Worm (Caenorhabditis elegans) whole organism, early embryonic: ENCODE results near the gene dpyd-1.

Experiments
- B0310.2 ChIP-seq: sonication (generic microtip); optimal IDR thresholded peaks from 2 replicates; lab custom pipeline; 2016; ENCODE audit warnings: mild to moderate bottlenecking, missing genetic modification characterization, missing compliant biosample characterization
- F13C5.2 ChIP-seq: sonication (generic microtip); optimal IDR thresholded peaks from 2 replicates; lab custom pipeline; 2017; ENCODE audit warnings: mild to moderate bottlenecking, missing genetic modification characterization, inconsistent platforms, missing compliant biosample characterization
- aly-1 ChIP-seq: sonication (generic microtip); optimal IDR thresholded peaks from 2 replicates; lab custom pipeline; 2016; ENCODE audit warnings: missing genetic modification characterization, missing compliant biosample characterization
- ama-1 ChIP-seq: fragments of 150-350 bp; optimal IDR thresholded peaks from 2 replicates; lab custom pipeline; 2014
- ceh-13 ChIP-seq: fragments of 200-800 bp; sonication (Bioruptor generic); optimal IDR thresholded peaks from 2 replicates; lab custom pipeline; 2018; ENCODE audit warnings: mild to moderate bottlenecking, missing genetic modification characterization, missing compliant biosample characterization
- ceh-36 ChIP-seq: sonication (generic microtip); optimal IDR thresholded peaks from 2 replicates; lab custom pipeline; 2016; ENCODE audit warnings: missing genetic modification characterization, inconsistent platforms, missing compliant biosample characterization
- ets-7 ChIP-seq: sonication (generic microtip); optimal IDR thresholded peaks from 2 replicates; lab custom pipeline; 2016; ENCODE audit warnings: missing genotype, missing genetic modification characterization, missing compliant biosample characterization
- flt-1 ChIP-seq: fragments of 200-800 bp; sonication (Bioruptor generic); IDR thresholded peaks from 2 replicates; pipeline ENCODE4 v1.3.6; 2022; ENCODE audit warnings: missing genetic modification characterization, missing compliant biosample characterization
- hmbx-1 ChIP-seq: sonication (generic microtip); optimal IDR thresholded peaks from 2 replicates; lab custom pipeline; 2016; ENCODE audit warnings: mild to moderate bottlenecking, missing genetic modification characterization, missing compliant biosample characterization
- hmg-4 ChIP-seq: fragments of 200-800 bp; sonication (Bioruptor generic); optimal IDR thresholded peaks from 2 replicates; lab custom pipeline; 2018; ENCODE audit warnings: mild to moderate bottlenecking, missing genetic modification characterization, missing compliant biosample characterization
- hnd-1 ChIP-seq: sonication (generic microtip); optimal IDR thresholded peaks from 2 replicates; lab custom pipeline; 2016; ENCODE audit warnings: missing genetic modification characterization, missing compliant biosample characterization
- pes-1 ChIP-seq: fragments of 200-800 bp; sonication (Bioruptor generic); IDR thresholded peaks from 2 replicates; pipeline ENCODE4 v1.3.6; 2022; ENCODE audit warnings: missing genetic modification reagents, missing genetic modification characterization, missing compliant biosample characterization
- scrt-1 ChIP-seq: fragments of 200-800 bp; sonication (Bioruptor generic); IDR thresholded peaks from 2 replicates; pipeline ENCODE4 v1.3.6; 2022; ENCODE audit warnings: missing genetic modification characterization, missing compliant biosample characterization
- sea-1 ChIP-seq: fragments of 200-800 bp; sonication (Bioruptor generic); conservative IDR thresholded peaks from 2 replicates; pipeline ENCODE4 v1.3.6; 2022; ENCODE audit warnings: missing genetic modification characterization, missing compliant biosample characterization
- tbx-11 ChIP-seq: fragments of 200-800 bp; sonication (Bioruptor generic); IDR thresholded peaks from 2 replicates; pipeline ENCODE4 v1.3.6; 2022; ENCODE audit warnings: missing genetic modification characterization, missing compliant biosample characterization
- tbx-37 ChIP-seq: fragments of 200-800 bp; sonication (Bioruptor generic); conservative IDR thresholded peaks from 2 replicates; pipeline ENCODE4 v1.3.6; 2022; ENCODE audit warnings: missing genetic modification reagents, missing genetic modification characterization, missing compliant biosample characterization
- tra-4 ChIP-seq: sonication (generic microtip); optimal IDR thresholded peaks from 2 replicates; lab custom pipeline; 2017; ENCODE audit warnings: missing genetic modification characterization, missing compliant biosample characterization

The dpyd-1 gene

ce11 chrX:5478875-5479274 is 11.2 kb downstream of the dpyd-1 start:
- TF ChIP-seq F13C5.2 (tag; lab: Kevin White, UChicago) (no peak), flt-1 (GFP tag; lab: Robert Waterston, UW) (no peak), ama-1 (lab: Kevin White, UChicago) (no peak), pes-1 (GFP tag; lab: Robert Waterston, UW) (no peak), sea-1 (no peak), tra-4 (tag; lab: Kevin White, UChicago) (no peak), B0310.2 (tag; lab: Kevin White, UChicago) (no peak), ceh-13 (GFP tag; lab: Kevin White, UChicago) (no peak)

ce11 chrX:5479300-5479811 is 11.7 kb downstream of the dpyd-1 start, which contains the start of gene dlg-1:
TSS of gene dlg-1 (plus strand) at chrX:5479700.
- no peak for TF ChIP-seq tra-4 (tag; lab: Kevin White, UChicago)
- TF ChIP-seq sea-1 = no peak
- no peak for TF ChIP-seq hmg-4 (GFP tag; lab: Kevin White, UChicago)
- no peak for TF ChIP-seq tbx-37 (GFP tag; lab: Robert Waterston, UW)
- no peak for TF ChIP-seq ceh-36 (tag; lab: Kevin White, UChicago)
- TF ChIP-seq aly-1 (tag; lab: Kevin White, UChicago) = no peak
- no peak for TF ChIP-seq hnd-1
- no peak for TF ChIP-seq tbx-11
- no peak for TF ChIP-seq pes-1 (GFP tag; lab: Robert Waterston, UW)
- TF ChIP-seq F13C5.2 (tag; lab: Kevin White, UChicago) = no peak
- TF ChIP-seq hmbx-1 (tag; lab: Kevin White, UChicago) = no peak
- TF ChIP-seq flt-1 (GFP tag; lab: Robert Waterston, UW) = no peak
- TF ChIP-seq ets-7 (tag; lab: Kevin White, UChicago) = no peak
- no peak for TF ChIP-seq ceh-13 (GFP tag; lab: Kevin White, UChicago)
- no peak for TF ChIP-seq scrt-1 (GFP tag; lab: Robert Waterston, UW)
- no peak for TF ChIP-seq B0310.2 (tag; lab: Kevin White, UChicago)

ce11 chrX:5479876-5480580 is 12.4 kb downstream of the dpyd-1 start:
- TF ChIP-seq ceh-36 (tag; lab: Kevin White, UChicago) (no peak), pes-1 (GFP tag; lab: Robert Waterston, UW) (no peak), ama-1 (lab: Kevin White, UChicago) (no peak), F13C5.2 (tag; lab: Kevin White, UChicago) (no peak), tra-4 (tag; lab: Kevin White, UChicago) (no peak), tbx-37 (GFP tag; lab: Robert Waterston, UW) (peak; percentile 34; the same call in 1 of the 2 replicates), hnd-1 (no peak), scrt-1 (GFP tag; lab: Robert Waterston, UW) (no peak), B0310.2 (tag; lab: Kevin White, UChicago) (peak; percentile 65), tbx-11 (no peak), hmg-4 (GFP tag; lab: Kevin White, UChicago) (peak; percentile 54), ceh-13 (GFP tag; lab: Kevin White, UChicago) (no peak)

ce11 chrX:5485284-5485927 is 17.7 kb downstream of the dpyd-1 start:
- TF ChIP-seq sea-1 = 0 out of 2 replicates have a peak, but pooled peaks have one; percentile 12
- no peak for TF ChIP-seq tbx-11
- TF ChIP-seq scrt-1 (GFP tag; lab: Robert Waterston, UW) = no peak
- TF ChIP-seq tra-4 (tag; lab: Kevin White, UChicago) = no peak
- TF ChIP-seq hnd-1 = no peak
- TF ChIP-seq hmbx-1 (tag; lab: Kevin White, UChicago) = no peak
- no peak for TF ChIP-seq F13C5.2 (tag; lab: Kevin White, UChicago)
- no peak for TF ChIP-seq ets-7 (tag; lab: Kevin White, UChicago)
- peak; percentile 43 for TF ChIP-seq ceh-36 (tag; lab: Kevin White, UChicago)
- 0 out of 2 replicates have a peak, but pooled peaks have one; percentile 45 for TF ChIP-seq flt-1 (GFP tag; lab: Robert Waterston, UW)
- no peak for TF ChIP-seq ama-1 (lab: Kevin White, UChicago)
- TF ChIP-seq ceh-13 (GFP tag; lab: Kevin White, UChicago) = no peak
- TF ChIP-seq pes-1 (GFP tag; lab: Robert Waterston, UW) = peak; percentile 62; the same call in 1 of the 2 replicates
- TF ChIP-seq tbx-37 (GFP tag; lab: Robert Waterston, UW) = peak; percentile 29; the same call in 1 of the 2 replicates
- TF ChIP-seq hmg-4 (GFP tag; lab: Kevin White, UChicago) = no peak
- no peak for TF ChIP-seq aly-1 (tag; lab: Kevin White, UChicago)
- no peak for TF ChIP-seq B0310.2 (tag; lab: Kevin White, UChicago)

- TF ChIP-seq aly-1 (tag; lab: Kevin White, UChicago) = no peak
- no peak for TF ChIP-seq hmbx-1 (tag; lab: Kevin White, UChicago)
- no peak for TF ChIP-seq tbx-11
- no peak for TF ChIP-seq scrt-1 (GFP tag; lab: Robert Waterston, UW)
- no peak for TF ChIP-seq F13C5.2 (tag; lab: Kevin White, UChicago)
- TF ChIP-seq hnd-1 = no peak
- TF ChIP-seq hmg-4 (GFP tag; lab: Kevin White, UChicago) = no peak
- TF ChIP-seq sea-1 = no peak
- TF ChIP-seq ama-1 (lab: Kevin White, UChicago) = no peak
- no peak for TF ChIP-seq ets-7 (tag; lab: Kevin White, UChicago)
- no peak for TF ChIP-seq pes-1 (GFP tag; lab: Robert Waterston, UW)
- TF ChIP-seq tra-4 (tag; lab: Kevin White, UChicago) = no peak
- TF ChIP-seq ceh-36 (tag; lab: Kevin White, UChicago) = no peak
- TF ChIP-seq flt-1 (GFP tag; lab: Robert Waterston, UW) = no peak
- no peak for TF ChIP-seq B0310.2 (tag; lab: Kevin White, UChicago)
- TF ChIP-seq ceh-13 (GFP tag; lab: Kevin White, UChicago) = no peak
- TF ChIP-seq tbx-37 (GFP tag; lab: Robert Waterston, UW) = no peak
Observed at ce11 chrX:5485931-5486537, 18.4 kb downstream of the dpyd-1 start, which contains the start of gene C25F6.1. TSS of gene C25F6.1 (plus strand) at chrX:5486487.
